Worm (Caenorhabditis elegans) whole organism, midembryonic: ENCODE data around the gene best-12.

Source experiments
- T22C8.4 ChIP-seq: fragments of 200-800 bp; sonication (Bioruptor generic); IDR thresholded peaks from 2 replicates; pipeline ENCODE4 v1.3.6; 2022; ENCODE audit warnings: missing genetic modification characterization, missing compliant biosample characterization
- cog-1 ChIP-seq: sonication (generic microtip); optimal IDR thresholded peaks from 2 replicates; lab custom pipeline; 2016; ENCODE audit warnings: missing genetic modification characterization, missing compliant biosample characterization
- flt-1 ChIP-seq: fragments of 200-800 bp; sonication (Bioruptor generic); IDR thresholded peaks from 2 replicates; pipeline ENCODE4 v1.3.6; 2022; ENCODE audit warnings: missing genetic modification characterization, missing compliant biosample characterization
- klf-2 ChIP-seq: fragments of 200-800 bp; sonication (Bioruptor generic); conservative IDR thresholded peaks from 2 replicates; pipeline ENCODE4 v1.3.6; 2022; ENCODE audit warnings: missing genetic modification reagents, missing genetic modification characterization, missing compliant biosample characterization
- med-1 ChIP-seq: sonication (generic microtip); optimal IDR thresholded peaks from 2 replicates; lab custom pipeline; 2017; ENCODE audit warnings: missing genetic modification characterization, mild to moderate bottlenecking, missing compliant biosample characterization, antibody characterized with exemption, missing genetic modification reagents; ENCODE audit not compliant: insufficient read depth
- ref-1 ChIP-seq: fragments of 200-800 bp; sonication (Bioruptor generic); conservative IDR thresholded peaks from 2 replicates; pipeline ENCODE4 v1.3.6; 2022; ENCODE audit warnings: missing genetic modification reagents, missing genetic modification characterization, missing compliant biosample characterization
- tab-1 ChIP-seq: fragments of 200-800 bp; sonication (Bioruptor generic); IDR thresholded peaks from 2 replicates; pipeline ENCODE4 v1.3.6; 2022; ENCODE audit warnings: missing genetic modification characterization, missing compliant biosample characterization
- ztf-23 ChIP-seq: fragments of 200-800 bp; sonication (Bioruptor generic); IDR thresholded peaks from 2 replicates; pipeline ENCODE4 v1.3.6; 2022; ENCODE audit warnings: missing genetic modification reagents, missing genetic modification characterization, missing compliant biosample characterization
- ztf-29 ChIP-seq: fragments of 200-800 bp; sonication (Bioruptor generic); IDR thresholded peaks from 2 replicates; pipeline ENCODE4 v1.3.6; 2022; ENCODE audit warnings: missing genetic modification reagents, missing genetic modification characterization, missing compliant biosample characterization

best-12 gene

DNA sequence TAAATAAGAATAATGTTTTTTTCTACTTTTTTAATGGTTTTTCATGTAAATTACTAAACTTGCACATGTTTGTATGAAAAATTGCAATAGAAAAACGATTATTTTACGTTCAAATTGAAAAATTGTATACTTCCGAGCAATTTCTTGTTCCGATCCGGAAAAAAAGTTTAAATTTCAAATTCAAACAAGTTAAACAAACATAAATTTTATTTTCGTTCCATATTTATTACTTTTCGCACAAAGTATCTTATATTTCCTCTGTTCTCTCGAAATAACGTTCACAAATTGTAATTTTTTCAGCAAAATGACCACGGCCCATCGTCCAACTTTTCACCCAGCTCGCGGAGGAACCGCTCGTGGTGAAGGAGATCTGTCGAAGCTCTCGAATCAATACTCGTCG lies 26.2 kb upstream of the best-12 start, which contains the start of gene cwc-15:
Gene cwc-15, plus strand, starts transcription at position 301 of the 400 bp plus-strand sequence.
- TF ChIP-seq tab-1 (GFP tag; lab: Robert Waterston, UW) (no peak), ref-1 (GFP tag; lab: Robert Waterston, UW) (no peak), med-1 (GFP tag; lab: Kevin White, UChicago) (no peak)

DNA sequence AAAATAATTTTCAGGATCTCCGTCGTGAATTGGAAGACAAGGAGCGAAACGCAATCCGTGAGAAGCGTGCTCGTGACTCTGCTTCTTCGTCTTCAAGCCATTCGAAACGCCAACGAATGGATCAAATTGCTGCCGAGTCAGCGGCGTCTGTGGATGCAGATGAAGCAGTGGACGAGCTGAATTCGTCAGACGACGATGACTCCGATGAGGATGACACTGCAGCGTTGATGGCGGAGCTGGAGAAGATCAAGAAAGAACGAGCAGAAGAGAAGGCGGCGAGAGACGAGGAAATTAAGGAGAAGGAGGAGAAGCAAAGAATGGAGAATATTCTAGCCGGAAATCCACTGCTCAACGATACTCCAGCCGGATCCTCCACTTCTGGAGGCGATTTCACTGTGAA lies 25.7 kb upstream of the best-12 start:
- TF ChIP-seq T22C8.4 (GFP tag; lab: Robert Waterston, UW) (no peak), ztf-29 (GFP tag; lab: Robert Waterston, UW) (no peak), tab-1 (GFP tag; lab: Robert Waterston, UW) (no peak), ref-1 (GFP tag; lab: Robert Waterston, UW) (no peak), klf-2 (GFP tag; lab: Robert Waterston, UW) (no peak), cog-1 (tag; lab: Kevin White, UChicago) (no peak), flt-1 (GFP tag; lab: Robert Waterston, UW) (no peak)

DNA sequence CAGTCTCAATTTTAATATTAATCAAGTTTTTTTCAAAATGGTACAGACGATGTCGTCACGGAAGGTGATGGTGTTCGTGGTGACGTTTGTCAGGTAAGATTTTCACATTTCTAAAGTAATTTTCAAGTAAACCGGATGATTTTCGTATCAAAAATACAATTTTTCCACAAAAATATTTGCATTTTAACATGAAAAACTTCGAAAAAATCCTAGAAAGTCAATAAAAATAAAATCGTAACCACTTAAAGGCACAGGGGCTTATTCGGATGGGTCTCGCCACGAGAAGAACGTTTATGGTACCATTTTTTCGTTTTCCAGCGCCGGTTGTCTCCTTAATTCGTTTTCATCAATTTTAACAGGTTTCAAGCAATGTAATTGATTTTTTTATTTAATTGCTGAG lies 25.0 kb upstream of the best-12 start, which contains the start of gene T10C6.6:
Gene T10C6.6, plus strand, starts transcription at position 27 of the 400 bp plus-strand sequence.
- TF ChIP-seq klf-2 (GFP tag; lab: Robert Waterston, UW) (no peak), med-1 (GFP tag; lab: Kevin White, UChicago) (no peak), T22C8.4 (GFP tag; lab: Robert Waterston, UW) (no peak), tab-1 (GFP tag; lab: Robert Waterston, UW) (no peak)

DNA sequence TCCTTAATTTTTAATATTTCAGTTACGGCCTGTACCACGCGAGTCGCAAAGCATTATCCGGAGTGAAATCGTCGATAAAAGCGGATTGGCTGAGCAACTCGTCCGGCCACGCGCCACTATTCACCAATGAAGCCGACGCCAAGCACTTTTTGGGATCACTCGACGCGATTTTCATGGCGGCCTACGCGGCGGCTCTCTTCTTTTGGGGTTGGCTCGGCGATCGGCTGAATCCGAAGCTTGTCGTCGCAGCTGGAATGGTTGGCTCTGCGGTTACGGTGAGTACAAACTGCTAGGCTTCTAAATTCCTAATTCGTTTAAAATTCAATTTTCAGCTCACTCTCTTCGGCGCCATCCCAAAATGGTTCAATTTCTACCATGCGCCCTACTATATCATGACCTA lies 24.4 kb upstream of the best-12 start:
- no peak for TF ChIP-seq ztf-23 (GFP tag; lab: Robert Waterston, UW)
- no peak for TF ChIP-seq ztf-29 (GFP tag; lab: Robert Waterston, UW)
- no peak for TF ChIP-seq klf-2 (GFP tag; lab: Robert Waterston, UW)
- no peak for TF ChIP-seq med-1 (GFP tag; lab: Kevin White, UChicago)
- 0 out of 2 replicates have a peak, but pooled peaks have one; percentile 39 for TF ChIP-seq tab-1 (GFP tag; lab: Robert Waterston, UW)
- TF ChIP-seq T22C8.4 (GFP tag; lab: Robert Waterston, UW), result no peak

DNA sequence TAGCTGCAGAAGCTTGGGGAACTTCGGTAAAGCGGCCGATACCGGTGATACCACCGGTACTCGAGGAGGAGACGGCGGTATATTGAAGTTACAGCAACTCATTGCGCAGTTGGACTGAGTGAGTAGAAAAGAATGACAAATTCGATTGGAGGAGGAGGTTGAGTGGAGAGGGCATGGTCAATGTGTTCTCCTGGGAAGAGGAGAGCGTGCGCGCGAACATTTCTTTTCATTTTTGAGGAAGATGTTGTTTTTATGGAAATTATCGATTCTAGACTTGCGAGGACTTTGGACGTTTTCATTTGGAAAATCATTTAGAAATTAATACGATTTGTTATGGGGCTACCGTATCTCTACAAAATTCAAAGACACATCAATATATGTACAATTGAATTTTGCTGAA lies 20.0 kb upstream of the best-12 start:
- TF ChIP-seq tab-1 (GFP tag; lab: Robert Waterston, UW), result no peak
- no peak for TF ChIP-seq klf-2 (GFP tag; lab: Robert Waterston, UW)

DNA sequence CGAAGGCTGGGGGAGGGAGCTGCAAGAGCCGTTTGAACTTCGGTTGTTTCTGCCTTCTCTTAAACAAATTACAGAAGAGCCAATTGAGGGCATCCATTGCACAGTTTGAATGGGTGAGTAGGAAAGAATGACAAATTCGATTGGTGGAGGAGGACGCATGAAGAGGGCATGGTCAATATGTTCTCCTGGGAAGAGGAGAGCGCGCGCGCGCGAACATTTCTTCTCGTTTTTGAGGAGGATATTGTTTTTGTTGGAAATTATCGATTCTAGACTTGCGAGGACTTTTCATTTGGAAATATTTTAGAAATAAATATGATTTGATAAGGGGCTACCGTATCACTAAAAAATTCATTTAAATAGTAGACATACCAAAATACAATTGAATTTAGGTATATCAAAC lies 17.7 kb upstream of the best-12 start, which contains the start of gene T10C6.7:
Gene T10C6.7, minus strand, starts transcription at position 143 of the 400 bp plus-strand sequence.
- TF ChIP-seq ztf-29 (GFP tag; lab: Robert Waterston, UW), result no peak
- TF ChIP-seq klf-2 (GFP tag; lab: Robert Waterston, UW), result no peak
- TF ChIP-seq cog-1 (tag; lab: Kevin White, UChicago), result no peak
- no peak for TF ChIP-seq T22C8.4 (GFP tag; lab: Robert Waterston, UW)
- no peak for TF ChIP-seq tab-1 (GFP tag; lab: Robert Waterston, UW)
- no peak for TF ChIP-seq med-1 (GFP tag; lab: Kevin White, UChicago)
- TF ChIP-seq ztf-23 (GFP tag; lab: Robert Waterston, UW), result no peak
- no peak for TF ChIP-seq flt-1 (GFP tag; lab: Robert Waterston, UW)
- TF ChIP-seq ref-1 (GFP tag; lab: Robert Waterston, UW), result no peak

DNA sequence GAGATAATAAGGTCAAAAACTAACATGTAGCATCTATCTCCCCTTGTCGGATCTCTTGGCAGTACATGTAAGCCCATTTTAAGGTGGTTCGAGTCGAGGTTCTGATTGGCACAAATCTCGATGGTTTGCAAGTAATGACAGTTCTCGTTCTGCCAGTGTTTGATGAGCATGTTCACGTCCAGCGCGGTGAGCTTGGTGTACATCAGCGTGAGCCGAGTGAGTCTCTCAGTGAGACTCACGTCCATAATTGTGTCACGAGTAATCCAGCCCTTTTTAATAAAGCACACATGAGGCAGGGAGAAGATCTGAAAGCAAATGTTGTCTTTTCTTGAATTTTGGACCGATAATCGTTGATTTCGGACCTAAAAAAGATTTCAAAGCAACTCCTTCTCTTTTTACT lies 16.5 kb upstream of the best-12 start, which contains the start of gene T10C6.16:
Gene T10C6.16, minus strand, starts transcription at position 245 of the 400 bp plus-strand sequence.
- TF ChIP-seq ztf-23 (GFP tag; lab: Robert Waterston, UW), result no peak
- no peak for TF ChIP-seq flt-1 (GFP tag; lab: Robert Waterston, UW)
- no peak for TF ChIP-seq med-1 (GFP tag; lab: Kevin White, UChicago)
- TF ChIP-seq cog-1 (tag; lab: Kevin White, UChicago), result no peak
- no peak for TF ChIP-seq tab-1 (GFP tag; lab: Robert Waterston, UW)
- no peak for TF ChIP-seq klf-2 (GFP tag; lab: Robert Waterston, UW)
- TF ChIP-seq ref-1 (GFP tag; lab: Robert Waterston, UW), result no peak
- TF ChIP-seq ztf-29 (GFP tag; lab: Robert Waterston, UW), result no peak
- no peak for TF ChIP-seq T22C8.4 (GFP tag; lab: Robert Waterston, UW)

DNA sequence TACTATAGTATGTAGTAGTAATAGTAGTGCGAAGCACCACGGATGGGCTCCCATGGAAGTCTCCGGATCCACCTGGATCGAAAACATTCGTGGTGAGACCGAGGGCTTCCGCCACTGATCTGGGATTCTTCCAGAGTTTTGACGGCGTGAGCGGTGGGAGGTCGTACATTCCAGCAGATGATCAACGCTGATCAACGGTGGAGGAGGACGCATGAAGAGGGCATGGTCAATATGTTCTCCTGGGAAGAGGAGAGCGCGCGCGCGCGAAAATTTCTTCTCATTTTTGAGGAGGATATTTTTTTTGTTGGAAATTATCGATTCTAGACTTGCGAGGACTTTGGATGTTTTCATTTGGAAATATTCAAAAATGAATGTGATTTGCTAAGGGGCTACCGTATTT lies 15.8 kb upstream of the best-12 start:
- TF ChIP-seq cog-1 (tag; lab: Kevin White, UChicago), result no peak
- TF ChIP-seq klf-2 (GFP tag; lab: Robert Waterston, UW), result no peak
- no peak for TF ChIP-seq med-1 (GFP tag; lab: Kevin White, UChicago)
- no peak for TF ChIP-seq ztf-29 (GFP tag; lab: Robert Waterston, UW)
- no peak for TF ChIP-seq ztf-23 (GFP tag; lab: Robert Waterston, UW)
- TF ChIP-seq flt-1 (GFP tag; lab: Robert Waterston, UW), result no peak
- no peak for TF ChIP-seq tab-1 (GFP tag; lab: Robert Waterston, UW)
- no peak for TF ChIP-seq T22C8.4 (GFP tag; lab: Robert Waterston, UW)
- no peak for TF ChIP-seq ref-1 (GFP tag; lab: Robert Waterston, UW)

DNA sequence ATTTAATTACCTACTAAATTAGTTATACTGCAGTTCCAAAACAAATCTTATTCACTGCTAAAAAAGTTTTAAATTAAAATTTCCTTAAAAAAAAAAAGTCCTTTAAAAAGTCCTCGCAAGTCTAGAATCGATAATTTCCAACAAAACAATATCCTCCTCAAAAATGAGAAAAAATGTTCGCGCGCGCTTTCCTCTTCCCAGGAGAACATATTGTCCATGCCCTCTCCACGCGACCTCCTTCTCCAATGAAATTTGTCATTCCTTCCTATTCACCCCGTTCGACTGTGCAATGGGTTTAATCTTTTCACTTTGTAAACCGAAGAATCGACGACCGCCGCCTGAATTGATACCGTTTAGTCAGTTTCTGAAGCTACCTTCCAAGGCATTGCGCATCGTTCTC lies 13.1 kb upstream of the best-12 start, which contains the start of gene T10C6.10:
Gene T10C6.10, plus strand, starts transcription at position 248 of the 400 bp plus-strand sequence.
- TF ChIP-seq ztf-23 (GFP tag; lab: Robert Waterston, UW) (no peak), ref-1 (GFP tag; lab: Robert Waterston, UW) (no peak), med-1 (GFP tag; lab: Kevin White, UChicago) (no peak), tab-1 (GFP tag; lab: Robert Waterston, UW) (no peak), ztf-29 (GFP tag; lab: Robert Waterston, UW) (no peak), cog-1 (tag; lab: Kevin White, UChicago) (no peak), T22C8.4 (GFP tag; lab: Robert Waterston, UW) (no peak), klf-2 (GFP tag; lab: Robert Waterston, UW) (no peak), flt-1 (GFP tag; lab: Robert Waterston, UW) (no peak)
